Fruit fly (Drosophila melanogaster): ENCODE measurements around the gene Irp-1A.

- TF ChIP-seq CG3032 (tag; optimal IDR thresholded peaks at IDR 0.05) (no peak), eg (GFP tag; IDR thresholded peaks at IDR 0.05) (no peak), CG8319 (GFP tag; optimal IDR thresholded peaks at IDR 0.05) (no peak), Sox102F (GFP tag; optimal IDR thresholded peaks at IDR 0.05) (no peak), CG15336 (GFP tag; IDR thresholded peaks at IDR 0.05) (no peak), Hr38 (GFP tag; optimal IDR thresholded peaks at IDR 0.05) (no peak), OdsH (GFP tag; optimal IDR thresholded peaks at IDR 0.05) (no peak), CG11294 (GFP tag; IDR thresholded peaks at IDR 0.05) (no peak)
Observed at dm6 chr3R:22718937-22719606, 5.3 kb downstream of the Irp-1A start.
